Worm (Caenorhabditis elegans) whole organism, young adult: ENCODE results near the gene szy-20.

Experiments used
- F49E8.2 ChIP-seq: sonication (generic microtip); optimal IDR thresholded peaks from 3 replicates; lab custom pipeline; 2017; ENCODE audit warnings: missing genetic modification characterization, mild to moderate bottlenecking, missing compliant biosample characterization, antibody characterized with exemption, moderate library complexity; ENCODE audit not compliant: insufficient read depth
- bed-2 ChIP-seq: fragments of 200-800 bp; sonication (Bioruptor generic); IDR thresholded peaks from 2 replicates; pipeline ENCODE4 v1.3.6; 2022; ENCODE audit warnings: missing genetic modification reagents, missing genetic modification characterization, missing compliant biosample characterization
- efl-1 ChIP-seq: fragments of 150-350 bp; optimal IDR thresholded peaks from 2 replicates; lab custom pipeline; 2014; ENCODE audit warnings: missing biosample characterization, missing genetic modification reagents, missing genetic modification characterization
- lin-40 ChIP-seq: sonication (generic microtip); optimal IDR thresholded peaks from 2 replicates; lab custom pipeline; 2016; ENCODE audit warnings: missing genetic modification characterization, mild to moderate bottlenecking, missing compliant biosample characterization, missing genotype, missing genetic modification reagents
- pha-4 ChIP-seq: fragments of 150-350 bp; sonication (generic microtip); optimal IDR thresholded peaks from 2 replicates; lab custom pipeline; 2014; ENCODE audit warnings: missing biosample characterization, missing genetic modification reagents, missing genetic modification characterization
- snpc-3.4 ChIP-seq: sonication (generic microtip); optimal IDR thresholded peaks from 2 replicates; lab custom pipeline; 2017; ENCODE audit warnings: missing genetic modification characterization, mild to moderate bottlenecking, missing compliant biosample characterization, antibody characterized with exemption, moderate library complexity, missing genotype, missing genetic modification reagents
- unc-62 ChIP-seq: fragments of 150-350 bp; optimal IDR thresholded peaks from 2 replicates; lab custom pipeline; 2014; ENCODE audit warnings: missing biosample characterization, missing genetic modification reagents, missing genetic modification characterization
- xnd-1 ChIP-seq: sonication (generic microtip); optimal IDR thresholded peaks from 2 replicates; lab custom pipeline; 2016; ENCODE audit warnings: missing genotype, missing genetic modification reagents, missing genetic modification characterization, missing compliant biosample characterization
- ztf-26 ChIP-seq: sonication (generic microtip); optimal IDR thresholded peaks from 2 replicates; lab custom pipeline; 2017; ENCODE audit warnings: missing genetic modification characterization, missing compliant biosample characterization

ce11 chrII:8932392-8932791 lies 36.7 kb downstream of the szy-20 start:
- TF ChIP-seq snpc-3.4 (tag; lab: Kevin White, UChicago) (no peak), unc-62 (GFP tag; lab: Kevin White, UChicago) (no peak), pha-4 (tag; lab: Kevin White, UChicago) (no peak), lin-40 (no peak), xnd-1 (tag; lab: Kevin White, UChicago) (no peak), efl-1 (GFP tag; lab: Kevin White, UChicago) (no peak), ztf-26 (no peak), F49E8.2 (tag; lab: Kevin White, UChicago) (no peak), bed-2 (GFP tag; lab: Robert Waterston, UW) (no peak)
